Worm (Caenorhabditis elegans): ENCODE results near the gene K10H10.13.

DNA sequence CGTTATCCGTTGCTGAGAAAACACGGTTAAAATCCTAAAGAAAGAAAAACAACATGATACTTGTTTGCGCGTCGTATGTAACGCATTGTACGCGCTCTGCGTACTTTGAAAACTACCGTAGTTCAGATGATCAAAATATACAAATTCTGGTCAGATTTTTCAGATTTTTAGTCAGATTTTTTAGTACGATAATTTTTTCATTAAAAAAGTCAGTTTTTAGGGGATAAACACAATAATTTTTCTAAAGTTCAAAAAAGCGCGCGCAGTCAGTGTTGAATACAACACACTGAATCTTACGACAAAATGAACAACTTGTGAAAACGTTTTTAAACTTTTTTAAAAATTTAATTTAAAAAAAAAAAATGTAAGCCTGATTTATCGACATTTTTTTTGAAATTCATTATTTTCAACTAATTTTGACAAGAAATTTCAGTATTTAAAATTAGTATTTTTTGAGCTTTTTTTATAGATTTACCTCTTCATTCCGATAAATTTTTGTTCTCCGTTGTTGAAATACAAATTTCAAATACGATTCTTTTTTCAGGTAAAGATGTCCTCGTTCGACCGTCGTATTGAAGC lies 12.6 kb upstream of the K10H10.13 start, which contains the start of gene pot-2:
- TF ChIP-seq ceh-82 (tag; optimal IDR thresholded peaks at IDR 0.05) (no peak), lir-3 (tag; optimal IDR thresholded peaks at IDR 0.05; ENCODE audit: poor library complexity) (no peak), unc-130 (tag; optimal IDR thresholded peaks at IDR 0.05) (no peak), sox-4 (tag; optimal IDR thresholded peaks at IDR 0.05) (no peak), aly-2 (tag; optimal IDR thresholded peaks at IDR 0.05) (no peak)
